Worm (Caenorhabditis elegans): ENCODE results near the gene ift-43.

ift-43 gene

ce11 chrII:5694798-5695197, 34.2 kb upstream of the ift-43 start, which contains the start of gene C25H3.14 (continued):
- no peak for TF ChIP-seq dsc-1 (tag; optimal IDR thresholded peaks at IDR 0.05)
- TF ChIP-seq fkh-4 (tag; optimal IDR thresholded peaks at IDR 0.05; ENCODE audit: borderline replicate concordance): no peak
- TF ChIP-seq fkh-10 (GFP tag; optimal IDR thresholded peaks at IDR 0.05): no peak
- no peak for TF ChIP-seq lin-13 (GFP tag; optimal IDR thresholded peaks at IDR 0.05)
- no peak for TF ChIP-seq hpl-2 (GFP tag; optimal IDR thresholded peaks at IDR 0.05)

DNA sequence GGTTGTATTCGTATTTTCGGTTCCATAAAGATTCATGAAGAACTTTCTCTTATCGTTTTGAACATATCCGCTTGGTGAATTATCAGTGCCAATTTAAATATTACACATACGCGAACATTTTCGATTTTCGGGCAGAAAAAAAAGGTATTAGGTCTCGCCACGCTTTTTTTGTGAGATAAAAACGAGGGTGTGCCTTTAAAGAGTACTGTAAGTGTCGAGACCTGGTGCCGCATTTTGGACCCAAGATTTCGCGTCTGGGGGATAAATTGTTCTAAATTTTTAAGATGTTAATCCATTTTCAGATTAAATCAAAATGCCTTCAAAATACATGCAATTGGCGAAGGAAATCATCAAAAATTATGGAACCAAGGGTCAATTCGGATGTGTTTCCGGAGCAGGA, 33.3 kb upstream of the ift-43 start, which contains the start of gene C25H3.3:
Gene C25H3.3, plus strand, starts transcription at position 301 of the 400 bp plus-strand sequence.
- no peak for TF ChIP-seq nhr-47 (tag; optimal IDR thresholded peaks at IDR 0.05)
- no peak for TF ChIP-seq efl-1 (optimal IDR thresholded peaks at IDR 0.05)
- TF ChIP-seq efl-1 (GFP tag; optimal IDR thresholded peaks at IDR 0.05 in 1 of 2): peak in 1 of 2 experiments; percentile 61

- TF ChIP-seq ztf-4 (tag; optimal IDR thresholded peaks at IDR 0.05) (no peak), blmp-1 (tag; optimal IDR thresholded peaks at IDR 0.05) (no peak), lin-35 (GFP tag; optimal IDR thresholded peaks at IDR 0.05) (peak in 1 of 2 experiments; percentile 25), grh-1 (GFP tag; IDR thresholded peaks at IDR 0.05) (no peak), hlh-17 (GFP tag; optimal IDR thresholded peaks at IDR 0.05; ENCODE audit: borderline replicate concordance) (no peak), dpl-1 (GFP tag; optimal IDR thresholded peaks at IDR 0.05) (peak in 1 of 3 experiments; percentile 38), lsy-2 (tag; optimal IDR thresholded peaks at IDR 0.05) (peak in 1 of 2 experiments; percentile 36), lin-14 (GFP tag; optimal IDR thresholded peaks at IDR 0.05) (peak; percentile 19), efl-1 (optimal IDR thresholded peaks at IDR 0.05) (no peak), efl-1 (GFP tag; optimal IDR thresholded peaks at IDR 0.05 in 1 of 2) (peak in 1 of 2 experiments; percentile 79), nhr-71 (tag; optimal IDR thresholded peaks at IDR 0.05) (peak; percentile 12)
Measured at ce11 chrII:5691216-5691771, 30.7 kb upstream of the ift-43 start, which contains the start of the genes ndub-5 and eif-2D. ndub-5 (minus strand) TSS chrII:5691353. eif-2D (plus strand) TSS chrII:5691721.

DNA sequence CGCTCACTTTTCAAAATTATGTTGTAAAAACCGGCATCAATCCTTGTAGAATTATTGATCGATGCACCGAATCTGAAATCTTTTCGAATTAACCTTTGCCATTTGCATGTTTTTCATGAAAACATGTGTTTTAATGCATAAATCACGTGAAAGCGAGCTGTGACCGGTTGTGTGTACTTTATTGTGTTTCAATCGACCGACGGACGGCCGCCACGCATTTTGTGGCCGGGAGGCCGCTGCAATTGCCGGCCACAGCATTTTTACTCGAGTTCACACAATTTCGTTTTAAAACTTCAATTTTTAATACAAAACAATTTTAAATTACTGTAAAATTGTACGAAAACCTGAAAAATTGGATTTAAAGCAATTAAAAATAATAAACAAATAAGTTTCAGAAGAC, 28.4 kb upstream of the ift-43 start, which contains the start of gene C25H3.11:
Gene C25H3.11, minus strand, starts transcription at position 82 of the 400 bp plus-strand sequence.
- peak; percentile 53 for TF ChIP-seq snu-23 (GFP tag; optimal IDR thresholded peaks at IDR 0.05)
- TF ChIP-seq lin-35 (GFP tag; optimal IDR thresholded peaks at IDR 0.05): peak in 1 of 2 experiments; percentile 40
- TF ChIP-seq unc-130 (tag; optimal IDR thresholded peaks at IDR 0.05): peak; percentile 6
- peak; percentile 15 for TF ChIP-seq lin-15B (tag; optimal IDR thresholded peaks at IDR 0.05)
- TF ChIP-seq alr-1 (tag; optimal IDR thresholded peaks at IDR 0.05; ENCODE audit: borderline replicate concordance): no peak
- no peak for TF ChIP-seq ceh-90 (tag; optimal IDR thresholded peaks at IDR 0.05)
- TF ChIP-seq ama-1 (optimal IDR thresholded peaks at IDR 0.05): no peak
- no peak for TF ChIP-seq tbx-2 (tag; optimal IDR thresholded peaks at IDR 0.05)
- TF ChIP-seq jun-1 (tag; optimal IDR thresholded peaks at IDR 0.05): no peak
- TF ChIP-seq zip-4 (GFP tag; optimal IDR thresholded peaks at IDR 0.05): no peak
- TF ChIP-seq ceh-8 (GFP tag; optimal IDR thresholded peaks at IDR 0.05): no peak
- TF ChIP-seq nhr-19 (GFP tag; conservative IDR thresholded peaks at IDR 0.05): no peak
- no peak for TF ChIP-seq hlh-17 (GFP tag; optimal IDR thresholded peaks at IDR 0.05; ENCODE audit: borderline replicate concordance)
- no peak for TF ChIP-seq unc-30 (tag; optimal IDR thresholded peaks at IDR 0.05)
- TF ChIP-seq skn-1 (tag; optimal IDR thresholded peaks at IDR 0.05): no peak
- TF ChIP-seq pqm-1 (tag; optimal IDR thresholded peaks at IDR 0.05): no peak
- TF ChIP-seq egl-13 (tag; optimal IDR thresholded peaks at IDR 0.05): no peak
- TF ChIP-seq irx-1 (tag; optimal IDR thresholded peaks at IDR 0.05): no peak
- TF ChIP-seq blmp-1 (tag; optimal IDR thresholded peaks at IDR 0.05): no peak
- TF ChIP-seq rnt-1 (tag; optimal IDR thresholded peaks at IDR 0.05): peak; percentile 26
- TF ChIP-seq ceh-88 (GFP tag; IDR thresholded peaks at IDR 0.05): no peak
- no peak for TF ChIP-seq vab-15 (tag; optimal IDR thresholded peaks at IDR 0.05)
- TF ChIP-seq nhr-90 (tag; optimal IDR thresholded peaks at IDR 0.05; ENCODE audit: poor library complexity): peak; percentile 14
- TF ChIP-seq tlp-1 (tag; optimal IDR thresholded peaks at IDR 0.05): no peak
- peak; percentile 3 for TF ChIP-seq swsn-7 (tag; optimal IDR thresholded peaks at IDR 0.05)
- TF ChIP-seq nhr-28 (tag; optimal IDR thresholded peaks at IDR 0.05): no peak
- no peak for TF ChIP-seq lir-3 (tag; optimal IDR thresholded peaks at IDR 0.05; ENCODE audit: poor library complexity)
- no peak for TF ChIP-seq nhr-12 (tag; optimal IDR thresholded peaks at IDR 0.05)
- TF ChIP-seq efl-1 (optimal IDR thresholded peaks at IDR 0.05): peak in 1 of 2 experiments; percentile 3
- peak in 1 of 2 experiments; percentile 4 for TF ChIP-seq efl-1 (GFP tag; optimal IDR thresholded peaks at IDR 0.05 in 1 of 2)
- TF ChIP-seq nhr-76 (tag; optimal IDR thresholded peaks at IDR 0.05): no peak
- no peak for TF ChIP-seq mef-2 (tag; optimal IDR thresholded peaks at IDR 0.05)
- no peak for TF ChIP-seq aha-1 (tag; optimal IDR thresholded peaks at IDR 0.05)
- TF ChIP-seq mdl-1 (tag; optimal IDR thresholded peaks at IDR 0.05): peak in 1 of 2 experiments; percentile 32

Measured in whole organism, L1 larva.